Fruit fly (Drosophila melanogaster) whole organism, embryonic: Measurements from ENCODE around the gene dre4.
A peak's percentile ranks its signal among the peaks of the same experiment; 100 is the strongest.

ENCODE experiments used
- Adf1 ChIP-seq: fragments of 200-800 bp; sonication (Bioruptor generic); IDR thresholded peaks from 2 replicates; pipeline ENCODE4 v1.3.6; 2022; ENCODE audit warnings: missing biosample characterization, missing genetic modification characterization
- C15 ChIP-seq: fragments of 200-800 bp; sonication (Bioruptor generic); IDR thresholded peaks from 3 replicates; pipeline ENCODE4 v1.3.6; 2022; ENCODE audit warnings: missing biosample characterization, missing genetic modification characterization
- CG10147 ChIP-seq: fragments of 200-800 bp; sonication (Bioruptor generic); optimal IDR thresholded peaks from 2 replicates; lab custom pipeline; 2019; ENCODE audit warnings: missing biosample characterization, mild to moderate bottlenecking, missing genetic modification characterization, moderate library complexity
- CG10654 ChIP-seq: fragments of 200-800 bp; sonication (Bioruptor generic); optimal IDR thresholded peaks from 2 replicates; lab custom pipeline; 2016; ENCODE audit warnings: missing biosample characterization, missing genetic modification characterization
- CG10979 ChIP-seq: fragments of 200-800 bp; sonication (Bioruptor generic); optimal IDR thresholded peaks from 2 replicates; lab custom pipeline; 2018; ENCODE audit warnings: missing biosample characterization, mild to moderate bottlenecking, missing genetic modification characterization, moderate library complexity
- CG11504 ChIP-seq: fragments of 200-800 bp; sonication (Bioruptor generic); optimal IDR thresholded peaks from 3 replicates; lab custom pipeline; 2019; ENCODE audit warnings: missing biosample characterization, mild to moderate bottlenecking, missing genetic modification characterization, moderate library complexity
- CG12219 ChIP-seq: fragments of 200-800 bp; sonication (Bioruptor generic); optimal IDR thresholded peaks from 3 replicates; lab custom pipeline; 2018; ENCODE audit warnings: missing biosample characterization, mild to moderate bottlenecking, missing genetic modification characterization
- CG13296 ChIP-seq: fragments of 200-800 bp; sonication (Bioruptor generic); optimal IDR thresholded peaks from 3 replicates; lab custom pipeline; 2018; ENCODE audit warnings: missing biosample characterization, mild to moderate bottlenecking, missing genetic modification characterization
- CG15011 ChIP-seq: fragments of 200-800 bp; sonication (Bioruptor generic); optimal IDR thresholded peaks from 3 replicates; lab custom pipeline; 2018; ENCODE audit warnings: missing biosample characterization, mild to moderate bottlenecking, missing genetic modification characterization
- CG17186 ChIP-seq: fragments of 200-800 bp; sonication (Bioruptor generic); optimal IDR thresholded peaks from 3 replicates; lab custom pipeline; 2017; ENCODE audit warnings: missing biosample characterization, missing genetic modification reagents, missing genetic modification characterization
- CG17612 ChIP-seq: fragments of 200-800 bp; sonication (Bioruptor generic); IDR thresholded peaks from 2 replicates; pipeline ENCODE4 v1.3.6; 2022; ENCODE audit warnings: missing biosample characterization, missing genetic modification characterization
- CG17829 ChIP-seq: fragments of 200-800 bp; optimal IDR thresholded peaks from 2 replicates; lab custom pipeline; 2019; ENCODE audit warnings: missing biosample characterization, mild to moderate bottlenecking, missing genetic modification characterization, moderate library complexity
- CG18599 ChIP-seq: fragments of 200-800 bp; sonication (Bioruptor generic); optimal IDR thresholded peaks from 3 replicates; lab custom pipeline; 2017; ENCODE audit warnings: missing biosample characterization, missing genetic modification characterization, mild to moderate bottlenecking, moderate library complexity, missing genetic modification reagents
- CG31388 ChIP-seq: fragments of 200-800 bp; sonication (Bioruptor generic); optimal IDR thresholded peaks from 2 replicates; lab custom pipeline; 2016; ENCODE audit warnings: missing biosample characterization, missing genetic modification characterization
- CG32767 ChIP-seq: fragments of 200-800 bp; sonication (Bioruptor generic); IDR thresholded peaks from 2 replicates; pipeline ENCODE4 v1.3.6; 2022; ENCODE audit warnings: missing biosample characterization, missing genetic modification characterization
- CG42726 ChIP-seq: fragments of 200-800 bp; sonication (Bioruptor generic); IDR thresholded peaks from 2 replicates; pipeline ENCODE4 v1.3.6; 2022; ENCODE audit warnings: missing biosample characterization, missing genetic modification characterization; ENCODE audit not compliant: partially characterized antibody
- CG4617 ChIP-seq: fragments of 200-800 bp; sonication (Bioruptor generic); optimal IDR thresholded peaks from 3 replicates; lab custom pipeline; 2016; ENCODE audit warnings: missing biosample characterization, missing genetic modification characterization, borderline replicate concordance
- CG4820 ChIP-seq: fragments of 200-800 bp; sonication (Bioruptor generic); optimal IDR thresholded peaks from 3 replicates; lab custom pipeline; 2016; ENCODE audit warnings: missing biosample characterization, missing genetic modification characterization
- CG4854 ChIP-seq: fragments of 200-800 bp; sonication (Bioruptor generic); optimal IDR thresholded peaks from 2 replicates; lab custom pipeline; 2016; ENCODE audit warnings: missing biosample characterization, missing genetic modification characterization, inconsistent platforms
- CG6175 ChIP-seq: fragments of 200-800 bp; sonication (Bioruptor generic); IDR thresholded peaks from 3 replicates; pipeline ENCODE4 v1.3.6; 2022; ENCODE audit warnings: missing biosample characterization, missing genetic modification characterization
- CG6254 ChIP-seq: fragments of 200-800 bp; sonication (Bioruptor generic); optimal IDR thresholded peaks from 3 replicates; lab custom pipeline; 2017; ENCODE audit warnings: mild to moderate bottlenecking, missing biosample characterization, missing genetic modification reagents, missing genetic modification characterization
- CG6272 ChIP-seq: fragments of 200-800 bp; sonication (Bioruptor generic); IDR thresholded peaks from 2 replicates; pipeline ENCODE4 v1.3.6; 2022; ENCODE audit warnings: missing biosample characterization, missing genetic modification characterization
- CG8478 ChIP-seq: fragments of >200 bp; optimal IDR thresholded peaks from 2 replicates; lab custom pipeline; 2018
- CTCF ChIP-seq: fragments of 200-800 bp; sonication (Bioruptor generic); optimal IDR thresholded peaks from 2 replicates; lab custom pipeline; 2017; ENCODE audit warnings: missing biosample characterization, mild to moderate bottlenecking, missing genetic modification characterization, moderate library complexity
- Dad ChIP-seq: fragments of 200-800 bp; sonication (Bioruptor generic); optimal IDR thresholded peaks from 3 replicates; lab custom pipeline; 2016; ENCODE audit warnings: missing biosample characterization, missing genetic modification characterization
- Doc3 ChIP-seq: fragments of 200-800 bp; sonication (Bioruptor generic); IDR thresholded peaks from 3 replicates; pipeline ENCODE4 v1.3.6; 2022; ENCODE audit warnings: missing biosample characterization, missing genetic modification characterization; ENCODE audit not compliant: partially characterized antibody
- Ets65A ChIP-seq: fragments of 200-800 bp; sonication (Bioruptor generic); peaks from one replicate; lab custom pipeline; 2016; ENCODE audit warnings: missing biosample characterization, missing genetic modification characterization
- Gug ChIP-seq: fragments of 200-800 bp; sonication (Bioruptor generic); IDR thresholded peaks from 4 replicates; pipeline ENCODE4 v1.3.6; 2022; ENCODE audit warnings: missing biosample characterization, missing genetic modification characterization
- H2.0 ChIP-seq: fragments of 200-800 bp; sonication (Bioruptor generic); IDR thresholded peaks from 2 replicates; pipeline ENCODE4 v1.3.6; 2022; ENCODE audit warnings: missing biosample characterization, missing genetic modification characterization
- Hey ChIP-seq: fragments of 200-800 bp; sonication (Bioruptor generic); optimal IDR thresholded peaks from 3 replicates; lab custom pipeline; 2018; ENCODE audit warnings: missing biosample characterization, mild to moderate bottlenecking, missing genetic modification characterization
- Jarid2 ChIP-seq: fragments of 200-800 bp; sonication (Bioruptor generic); optimal IDR thresholded peaks from 3 replicates; lab custom pipeline; 2017; ENCODE audit warnings: mild to moderate bottlenecking, missing biosample characterization, missing genetic modification reagents, missing genetic modification characterization
- PHDP ChIP-seq: fragments of 200-800 bp; sonication (Bioruptor generic); optimal IDR thresholded peaks from 3 replicates; lab custom pipeline; 2018; ENCODE audit warnings: missing biosample characterization, mild to moderate bottlenecking, missing genetic modification characterization, moderate library complexity
- Poxn ChIP-seq: fragments of 200-800 bp; sonication (Bioruptor generic); IDR thresholded peaks from 2 replicates; pipeline ENCODE4 v1.3.6; 2022; ENCODE audit warnings: missing biosample characterization, missing genetic modification characterization
- ara ChIP-seq: fragments of 200-800 bp; sonication (Bioruptor generic); IDR thresholded peaks from 2 replicates; pipeline ENCODE4 v1.3.6; 2022; ENCODE audit warnings: missing biosample characterization, missing genetic modification characterization
- ase ChIP-seq: fragments of 200-800 bp; sonication (Bioruptor generic); IDR thresholded peaks from 3 replicates; pipeline ENCODE4 v1.3.6; 2022; ENCODE audit warnings: missing biosample characterization, missing genetic modification characterization
- bigmax ChIP-seq: fragments of 200-800 bp; sonication (Bioruptor generic); optimal IDR thresholded peaks from 2 replicates; lab custom pipeline; 2018; ENCODE audit warnings: missing biosample characterization, mild to moderate bottlenecking, missing genetic modification characterization
- br ChIP-seq: fragments of >200 bp; optimal IDR thresholded peaks from 2 replicates; lab custom pipeline; 2017
- ems ChIP-seq: fragments of 200-800 bp; sonication (Bioruptor generic); optimal IDR thresholded peaks from 3 replicates; lab custom pipeline; 2016; ENCODE audit warnings: missing biosample characterization, missing genetic modification characterization
- hbn ChIP-seq: fragments of 200-800 bp; sonication (Bioruptor generic); IDR thresholded peaks from 2 replicates; pipeline ENCODE4 v1.3.6; 2022; ENCODE audit warnings: missing biosample characterization, missing genetic modification characterization; ENCODE audit not compliant: partially characterized antibody
- ken ChIP-seq: fragments of 200-800 bp; sonication (Bioruptor generic); IDR thresholded peaks from 3 replicates; pipeline ENCODE4 v1.3.6; 2022; ENCODE audit warnings: missing biosample characterization, missing genetic modification characterization
- klu ChIP-seq: fragments of 200-800 bp; sonication (Bioruptor generic); IDR thresholded peaks from 2 replicates; pipeline ENCODE4 v1.3.6; 2022; ENCODE audit warnings: missing biosample characterization, missing genetic modification characterization
- luna ChIP-seq: fragments of 200-800 bp; sonication (Bioruptor generic); optimal IDR thresholded peaks from 2 replicates; lab custom pipeline; 2016; ENCODE audit warnings: missing biosample characterization, missing genetic modification characterization
- pb ChIP-seq: fragments of 200-800 bp; sonication (Bioruptor generic); optimal IDR thresholded peaks from 3 replicates; lab custom pipeline; 2016; ENCODE audit warnings: missing biosample characterization, missing genetic modification characterization
- pita ChIP-seq: fragments of 200-800 bp; sonication (Bioruptor generic); optimal IDR thresholded peaks from 2 replicates; lab custom pipeline; 2017; ENCODE audit warnings: missing biosample characterization, mild to moderate bottlenecking, missing genetic modification characterization
- prd ChIP-seq, 3 experiments: fragments of >200 bp in 2 of 3; fragments of 200-800 bp in 1 of 3; sonication (Bioruptor generic) in 1 of 3; optimal IDR thresholded peaks in 2 of 3; IDR thresholded peaks in 1 of 3; 2 replicates in 2 of 3; 3 replicates in 1 of 3; pipeline versions ENCODE4 v1.3.6 to Lab custom; 2017 to 2022; ENCODE audit warnings: missing biosample characterization in 1 of 3, missing genetic modification characterization in 1 of 3
- ro ChIP-seq: fragments of 200-800 bp; sonication (Bioruptor generic); IDR thresholded peaks from 2 replicates; pipeline ENCODE4 v1.3.6; 2022; ENCODE audit warnings: missing biosample characterization, missing genetic modification characterization
- slbo ChIP-seq: fragments of 200-800 bp; sonication (Bioruptor generic); IDR thresholded peaks from 2 replicates; pipeline ENCODE4 v1.3.6; 2022; ENCODE audit warnings: missing biosample characterization, missing genetic modification characterization
- sna ChIP-seq: fragments of 200-800 bp; sonication (Bioruptor generic); IDR thresholded peaks from 2 replicates; pipeline ENCODE4 v1.3.6; 2022; ENCODE audit warnings: missing biosample characterization, missing genetic modification characterization; ENCODE audit not compliant: partially characterized antibody
- sob ChIP-seq: fragments of 200-800 bp; sonication (Bioruptor generic); IDR thresholded peaks from 2 replicates; pipeline ENCODE4 v1.3.6; 2022; ENCODE audit warnings: missing biosample characterization, missing genetic modification characterization
- usp ChIP-seq: fragments of >200 bp; optimal IDR thresholded peaks from 2 replicates; lab custom pipeline; 2017; ENCODE audit warnings: missing biosample characterization, missing genetic modification characterization
- zf30C ChIP-seq: fragments of 200-800 bp; sonication (Bioruptor generic); optimal IDR thresholded peaks from 3 replicates; lab custom pipeline; 2018; ENCODE audit warnings: missing biosample characterization, mild to moderate bottlenecking, missing genetic modification characterization
- zfh1 ChIP-seq: fragments of 200-800 bp; sonication (Bioruptor generic); IDR thresholded peaks from 3 replicates; pipeline ENCODE4 v1.3.6; 2022; ENCODE audit warnings: missing biosample characterization, missing genetic modification characterization

dre4 gene

DNA sequence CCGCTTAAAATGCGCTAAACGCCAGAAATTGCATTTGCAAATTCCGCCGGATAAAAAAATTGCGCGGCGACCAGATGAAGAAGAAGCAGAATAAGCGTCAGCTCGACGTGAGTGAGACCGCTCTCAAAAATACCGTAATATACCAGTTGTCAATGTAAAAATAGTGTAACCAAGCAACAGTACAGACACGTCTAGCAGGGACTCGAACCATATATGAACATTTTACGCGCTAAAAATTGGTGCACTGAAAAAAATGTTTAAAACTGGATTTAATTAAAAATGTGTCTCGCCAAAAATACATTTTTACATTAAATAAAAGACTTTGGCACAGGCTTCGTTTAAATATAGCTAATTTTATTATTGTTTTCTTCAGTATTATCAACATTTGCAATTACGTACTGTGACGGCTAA, at the start of gene dre4 (continued):
- TF ChIP-seq CG42726 (GFP tag; lab: Robert Waterston, UW) = no peak
- TF ChIP-seq Dad (GFP tag; lab: Kevin White, UChicago) = peak; percentile 72
- peak; percentile 30 for TF ChIP-seq CG13296 (GFP tag; lab: Kevin White, UChicago)
- TF ChIP-seq ro (GFP tag; lab: Robert Waterston, UW) = no peak
- peak; percentile 80 for TF ChIP-seq PHDP (tag; lab: Kevin White, UChicago)
- no peak for TF ChIP-seq bigmax (GFP tag; lab: Kevin White, UChicago)
- TF ChIP-seq CG4854 (GFP tag; lab: Kevin White, UChicago) = peak; percentile 44
- peak; percentile 27 for TF ChIP-seq CG15011 (GFP tag; lab: Kevin White, UChicago)
- no peak for TF ChIP-seq C15 (GFP tag; lab: Robert Waterston, UW)
- peak; percentile 64 for TF ChIP-seq CG4617
- peak; percentile 87 for TF ChIP-seq slbo (GFP tag; lab: Robert Waterston, UW)
- no peak for TF ChIP-seq CG17612 (GFP tag; lab: Robert Waterston, UW)
- TF ChIP-seq CG31388 = peak; percentile 21
- TF ChIP-seq pita (GFP tag; lab: Kevin White, UChicago) = peak; percentile 79
- peak; percentile 76 for TF ChIP-seq CG17829 (tag; lab: Kevin White, UChicago)
- TF ChIP-seq CG17186 (GFP tag; lab: Kevin White, UChicago) = peak; percentile 77
- no peak for TF ChIP-seq CG8478 (lab: Kevin White, UChicago)
- TF ChIP-seq sna (GFP tag; lab: Robert Waterston, UW) = peak; percentile 37; the same call in 1 of the 2 replicates
- peak; percentile 66 for TF ChIP-seq CG10147
- TF ChIP-seq ken (GFP tag; lab: Robert Waterston, UW) = 0 out of 3 replicates have a peak, but pooled peaks have one; percentile 52
- peak; percentile 42 for TF ChIP-seq luna (GFP tag; lab: Kevin White, UChicago)
- peak; percentile 75 for TF ChIP-seq CG11504 (tag; lab: Kevin White, UChicago)
- TF ChIP-seq zfh1 (GFP tag; lab: Robert Waterston, UW) = peak; percentile 78
- TF ChIP-seq Gug (GFP tag; lab: Robert Waterston, UW) = peak; percentile 37; the same call in 1 of the 4 replicates
- TF ChIP-seq klu (GFP tag; lab: Robert Waterston, UW) = peak; percentile 58; the same call in 1 of the 2 replicates
- TF ChIP-seq Poxn (GFP tag; lab: Robert Waterston, UW) = no peak
- TF ChIP-seq pb (GFP tag; lab: Kevin White, UChicago) = peak; percentile 23
- peak; percentile 57 for TF ChIP-seq CG10654
- peak; percentile 66; the same call in 1 of the 2 replicates for TF ChIP-seq sob (GFP tag; lab: Robert Waterston, UW)
- TF ChIP-seq br (lab: Kevin White, UChicago) = no peak
- TF ChIP-seq prd (optimal IDR thresholded peaks at IDR 0.05; lab: Kevin White, UChicago) = no peak
- TF ChIP-seq prd (GFP tag; IDR thresholded peaks at IDR 0.05; lab: Robert Waterston, UW) = peak; percentile 82
- TF ChIP-seq CTCF (GFP tag; lab: Kevin White, UChicago) = peak; percentile 66
- peak; percentile 80 for TF ChIP-seq CG18599 (GFP tag; lab: Kevin White, UChicago)
- no peak for TF ChIP-seq Doc3 (GFP tag; lab: Robert Waterston, UW)
- peak; percentile 47; the same call in 1 of the 2 replicates for TF ChIP-seq hbn (GFP tag; lab: Robert Waterston, UW)
- TF ChIP-seq CG6272 = peak; percentile 47; the same call in 1 of the 2 replicates
- no peak for TF ChIP-seq CG6175 (GFP tag; lab: Robert Waterston, UW)
- peak; percentile 80 for TF ChIP-seq ara (GFP tag; lab: Robert Waterston, UW)
- TF ChIP-seq CG10979 = peak; percentile 78
- 0 out of 2 replicates have a peak, but pooled peaks have one; percentile 28 for TF ChIP-seq CG32767 (GFP tag; lab: Robert Waterston, UW)
- TF ChIP-seq CG12219 (GFP tag; lab: Kevin White, UChicago) = peak; percentile 45
- TF ChIP-seq H2.0 (GFP tag; lab: Robert Waterston, UW) = peak; percentile 75
- peak; percentile 89 for TF ChIP-seq Ets65A (GFP tag; lab: Kevin White, UChicago)
- TF ChIP-seq Jarid2 (GFP tag; lab: Kevin White, UChicago) = no peak
- TF ChIP-seq ems (GFP tag; lab: Kevin White, UChicago) = peak; percentile 54
- TF ChIP-seq usp = no peak
- peak; percentile 70 for TF ChIP-seq Adf1 (GFP tag; lab: Robert Waterston, UW)
- peak; percentile 70 for TF ChIP-seq CG4820 (GFP tag; lab: Kevin White, UChicago)
- TF ChIP-seq Hey (tag; lab: Kevin White, UChicago) = no peak
- peak; percentile 73 for TF ChIP-seq CG6254 (GFP tag; lab: Kevin White, UChicago)
- TF ChIP-seq zf30C (GFP tag; lab: Kevin White, UChicago) = peak; percentile 95
- no peak; the same call in 2 of the 3 replicates for TF ChIP-seq ase (GFP tag; lab: Robert Waterston, UW)
